Fruit fly (Drosophila melanogaster): ENCODE results near the gene Prim1.

- TF ChIP-seq pdm3 (GFP tag; optimal IDR thresholded peaks at IDR 0.05) (no peak), Hr38 (GFP tag; optimal IDR thresholded peaks at IDR 0.05) (no peak), CG8632 (GFP tag; optimal IDR thresholded peaks at IDR 0.05) (no peak), CG3919 (GFP tag; optimal IDR thresholded peaks at IDR 0.05) (no peak), Sox15 (GFP tag; optimal IDR thresholded peaks at IDR 0.05) (no peak), spab (GFP tag; optimal IDR thresholded peaks at IDR 0.05) (no peak), Eip75B (GFP tag; optimal IDR thresholded peaks at IDR 0.05) (no peak), CG10669 (GFP tag; optimal IDR thresholded peaks at IDR 0.05) (no peak), CG10631 (GFP tag; optimal IDR thresholded peaks at IDR 0.05) (no peak), Eip78C (GFP tag) (no peak), Ets96B (tag; optimal IDR thresholded peaks at IDR 0.05) (no peak)
Measured at dm6 chr3L:8336372-8336771, 3.7 kb upstream of the Prim1 start, which contains the start of gene Cpr66Cb.

Data from whole organism, prepupa.